Worm (Caenorhabditis elegans) whole organism, early embryonic: ENCODE measurements around the gene M02B7.2.

ENCODE experiments used
- B0310.2 ChIP-seq: sonication (generic microtip); optimal IDR thresholded peaks from 2 replicates; lab custom pipeline; 2016; ENCODE audit warnings: mild to moderate bottlenecking, missing genetic modification characterization, missing compliant biosample characterization
- F13C5.2 ChIP-seq: sonication (generic microtip); optimal IDR thresholded peaks from 2 replicates; lab custom pipeline; 2017; ENCODE audit warnings: mild to moderate bottlenecking, missing genetic modification characterization, inconsistent platforms, missing compliant biosample characterization
- aly-1 ChIP-seq: sonication (generic microtip); optimal IDR thresholded peaks from 2 replicates; lab custom pipeline; 2016; ENCODE audit warnings: missing genetic modification characterization, missing compliant biosample characterization
- ama-1 ChIP-seq: fragments of 150-350 bp; optimal IDR thresholded peaks from 2 replicates; lab custom pipeline; 2014
- ceh-13 ChIP-seq: fragments of 200-800 bp; sonication (Bioruptor generic); optimal IDR thresholded peaks from 2 replicates; lab custom pipeline; 2018; ENCODE audit warnings: mild to moderate bottlenecking, missing genetic modification characterization, missing compliant biosample characterization
- ceh-36 ChIP-seq: sonication (generic microtip); optimal IDR thresholded peaks from 2 replicates; lab custom pipeline; 2016; ENCODE audit warnings: missing genetic modification characterization, inconsistent platforms, missing compliant biosample characterization
- ets-7 ChIP-seq: sonication (generic microtip); optimal IDR thresholded peaks from 2 replicates; lab custom pipeline; 2016; ENCODE audit warnings: missing genotype, missing genetic modification characterization, missing compliant biosample characterization
- flt-1 ChIP-seq: fragments of 200-800 bp; sonication (Bioruptor generic); IDR thresholded peaks from 2 replicates; pipeline ENCODE4 v1.3.6; 2022; ENCODE audit warnings: missing genetic modification characterization, missing compliant biosample characterization
- hmbx-1 ChIP-seq: sonication (generic microtip); optimal IDR thresholded peaks from 2 replicates; lab custom pipeline; 2016; ENCODE audit warnings: mild to moderate bottlenecking, missing genetic modification characterization, missing compliant biosample characterization
- hmg-4 ChIP-seq: fragments of 200-800 bp; sonication (Bioruptor generic); optimal IDR thresholded peaks from 2 replicates; lab custom pipeline; 2018; ENCODE audit warnings: mild to moderate bottlenecking, missing genetic modification characterization, missing compliant biosample characterization
- hnd-1 ChIP-seq: sonication (generic microtip); optimal IDR thresholded peaks from 2 replicates; lab custom pipeline; 2016; ENCODE audit warnings: missing genetic modification characterization, missing compliant biosample characterization
- pes-1 ChIP-seq: fragments of 200-800 bp; sonication (Bioruptor generic); IDR thresholded peaks from 2 replicates; pipeline ENCODE4 v1.3.6; 2022; ENCODE audit warnings: missing genetic modification reagents, missing genetic modification characterization, missing compliant biosample characterization
- scrt-1 ChIP-seq: fragments of 200-800 bp; sonication (Bioruptor generic); IDR thresholded peaks from 2 replicates; pipeline ENCODE4 v1.3.6; 2022; ENCODE audit warnings: missing genetic modification characterization, missing compliant biosample characterization
- sea-1 ChIP-seq: fragments of 200-800 bp; sonication (Bioruptor generic); conservative IDR thresholded peaks from 2 replicates; pipeline ENCODE4 v1.3.6; 2022; ENCODE audit warnings: missing genetic modification characterization, missing compliant biosample characterization
- tbx-11 ChIP-seq: fragments of 200-800 bp; sonication (Bioruptor generic); IDR thresholded peaks from 2 replicates; pipeline ENCODE4 v1.3.6; 2022; ENCODE audit warnings: missing genetic modification characterization, missing compliant biosample characterization
- tbx-37 ChIP-seq: fragments of 200-800 bp; sonication (Bioruptor generic); conservative IDR thresholded peaks from 2 replicates; pipeline ENCODE4 v1.3.6; 2022; ENCODE audit warnings: missing genetic modification reagents, missing genetic modification characterization, missing compliant biosample characterization
- tra-4 ChIP-seq: sonication (generic microtip); optimal IDR thresholded peaks from 2 replicates; lab custom pipeline; 2017; ENCODE audit warnings: missing genetic modification characterization, missing compliant biosample characterization

The M02B7.2 gene

ce11 chrIV:3774160-3774559 lies 29.2 kb upstream of the M02B7.2 start:
- TF ChIP-seq ets-7 (tag; lab: Kevin White, UChicago) (no peak), flt-1 (GFP tag; lab: Robert Waterston, UW) (no peak), ama-1 (no peak), tbx-37 (GFP tag; lab: Robert Waterston, UW) (no peak)

- TF ChIP-seq ceh-36 (tag; lab: Kevin White, UChicago), result no peak
- no peak for TF ChIP-seq ama-1
- no peak for TF ChIP-seq tbx-11 (GFP tag; lab: Robert Waterston, UW)
- no peak for TF ChIP-seq F13C5.2 (tag; lab: Kevin White, UChicago)
- no peak for TF ChIP-seq sea-1
- TF ChIP-seq pes-1, result no peak
- TF ChIP-seq aly-1 (tag; lab: Kevin White, UChicago), result no peak
- TF ChIP-seq B0310.2 (tag; lab: Kevin White, UChicago), result no peak
- TF ChIP-seq scrt-1 (GFP tag; lab: Robert Waterston, UW), result no peak
- TF ChIP-seq tbx-37 (GFP tag; lab: Robert Waterston, UW), result no peak
- TF ChIP-seq hmg-4, result no peak
- TF ChIP-seq hmbx-1 (tag; lab: Kevin White, UChicago), result no peak
- no peak for TF ChIP-seq tra-4 (tag; lab: Kevin White, UChicago)
- no peak for TF ChIP-seq hnd-1 (tag; lab: Kevin White, UChicago)
- no peak for TF ChIP-seq ceh-13
- TF ChIP-seq ets-7 (tag; lab: Kevin White, UChicago), result no peak
These were observed 21.8 kb upstream of the M02B7.2 start for ce11 chrIV:3781539-3781938.

ce11 chrIV:3783910-3784309 lies 19.5 kb upstream of the M02B7.2 start, which contains the start of gene glct-6:
Gene glct-6, plus strand, starts transcription at chrIV:3784210.
- TF ChIP-seq aly-1 (tag; lab: Kevin White, UChicago), result no peak
- TF ChIP-seq ceh-36 (tag; lab: Kevin White, UChicago), result no peak
- no peak for TF ChIP-seq hmg-4
- no peak for TF ChIP-seq flt-1 (GFP tag; lab: Robert Waterston, UW)
- TF ChIP-seq tbx-11 (GFP tag; lab: Robert Waterston, UW), result no peak
- no peak for TF ChIP-seq pes-1
- TF ChIP-seq ceh-13, result no peak
- no peak for TF ChIP-seq ama-1
- TF ChIP-seq tra-4 (tag; lab: Kevin White, UChicago), result no peak
- no peak for TF ChIP-seq scrt-1 (GFP tag; lab: Robert Waterston, UW)
- TF ChIP-seq ets-7 (tag; lab: Kevin White, UChicago), result no peak
- no peak for TF ChIP-seq F13C5.2 (tag; lab: Kevin White, UChicago)
- TF ChIP-seq sea-1, result no peak
- TF ChIP-seq hmbx-1 (tag; lab: Kevin White, UChicago), result no peak
- no peak for TF ChIP-seq hnd-1 (tag; lab: Kevin White, UChicago)

ce11 chrIV:3794437-3794836 lies 8.9 kb upstream of the M02B7.2 start, which contains the start of gene K09B3.1:
Gene K09B3.1, plus strand, starts transcription at chrIV:3794737.
- no peak for TF ChIP-seq sea-1
- no peak for TF ChIP-seq aly-1 (tag; lab: Kevin White, UChicago)
- TF ChIP-seq ets-7 (tag; lab: Kevin White, UChicago), result no peak
- TF ChIP-seq pes-1, result no peak
- no peak for TF ChIP-seq hmg-4

- TF ChIP-seq ama-1, result no peak
- TF ChIP-seq ceh-36 (tag; lab: Kevin White, UChicago), result no peak
- TF ChIP-seq scrt-1 (GFP tag; lab: Robert Waterston, UW), result no peak
- TF ChIP-seq aly-1 (tag; lab: Kevin White, UChicago), result no peak
- no peak for TF ChIP-seq ets-7 (tag; lab: Kevin White, UChicago)
- TF ChIP-seq hmg-4, result no peak
- TF ChIP-seq F13C5.2 (tag; lab: Kevin White, UChicago), result no peak
- no peak for TF ChIP-seq sea-1
- TF ChIP-seq tbx-37 (GFP tag; lab: Robert Waterston, UW), result no peak
These were observed 5.9 kb upstream of the M02B7.2 start for ce11 chrIV:3797442-3797841.

ce11 chrIV:3800952-3801351 lies 2.4 kb upstream of the M02B7.2 start, which contains the start of gene osm-3:
Gene osm-3, minus strand, starts transcription at chrIV:3801052.
- TF ChIP-seq F13C5.2 (tag; lab: Kevin White, UChicago), result no peak
- no peak for TF ChIP-seq ets-7 (tag; lab: Kevin White, UChicago)
- no peak for TF ChIP-seq ama-1
- no peak for TF ChIP-seq ceh-13

- no peak for TF ChIP-seq B0310.2 (tag; lab: Kevin White, UChicago)
- no peak for TF ChIP-seq tbx-11 (GFP tag; lab: Robert Waterston, UW)
- TF ChIP-seq hnd-1 (tag; lab: Kevin White, UChicago), result no peak
- TF ChIP-seq F13C5.2 (tag; lab: Kevin White, UChicago), result no peak
- no peak for TF ChIP-seq tbx-37 (GFP tag; lab: Robert Waterston, UW)
- TF ChIP-seq ets-7 (tag; lab: Kevin White, UChicago), result no peak
- no peak for TF ChIP-seq sea-1
- TF ChIP-seq pes-1, result no peak
- TF ChIP-seq aly-1 (tag; lab: Kevin White, UChicago), result no peak
- no peak for TF ChIP-seq ama-1
- no peak for TF ChIP-seq hmg-4
- TF ChIP-seq flt-1 (GFP tag; lab: Robert Waterston, UW), result no peak
These were observed 1.8 kb downstream of the M02B7.2 start, which contains the start of gene fbxc-47 for ce11 chrIV:3805219-3805618. Gene fbxc-47, plus strand, starts transcription at chrIV:3805519.

ce11 chrIV:3807092-3807491 lies 3.7 kb downstream of the M02B7.2 start, which contains the start of gene M02B7.7:
Gene M02B7.7, minus strand, starts transcription at chrIV:3807192.
- TF ChIP-seq hnd-1 (tag; lab: Kevin White, UChicago), result no peak
- TF ChIP-seq F13C5.2 (tag; lab: Kevin White, UChicago), result no peak
- no peak for TF ChIP-seq aly-1 (tag; lab: Kevin White, UChicago)
- no peak for TF ChIP-seq tbx-11 (GFP tag; lab: Robert Waterston, UW)
